Worm (Caenorhabditis elegans) whole organism, midembryonic: ENCODE results near the gene srt-44.

ENCODE experiments used
- T22C8.4 ChIP-seq: fragments of 200-800 bp; sonication (Bioruptor generic); IDR thresholded peaks from 2 replicates; pipeline ENCODE4 v1.3.6; 2022; ENCODE audit warnings: missing genetic modification characterization, missing compliant biosample characterization
- cog-1 ChIP-seq: sonication (generic microtip); optimal IDR thresholded peaks from 2 replicates; lab custom pipeline; 2016; ENCODE audit warnings: missing genetic modification characterization, missing compliant biosample characterization
- flt-1 ChIP-seq: fragments of 200-800 bp; sonication (Bioruptor generic); IDR thresholded peaks from 2 replicates; pipeline ENCODE4 v1.3.6; 2022; ENCODE audit warnings: missing genetic modification characterization, missing compliant biosample characterization
- klf-2 ChIP-seq: fragments of 200-800 bp; sonication (Bioruptor generic); conservative IDR thresholded peaks from 2 replicates; pipeline ENCODE4 v1.3.6; 2022; ENCODE audit warnings: missing genetic modification reagents, missing genetic modification characterization, missing compliant biosample characterization
- med-1 ChIP-seq: sonication (generic microtip); optimal IDR thresholded peaks from 2 replicates; lab custom pipeline; 2017; ENCODE audit warnings: missing genetic modification characterization, mild to moderate bottlenecking, missing compliant biosample characterization, antibody characterized with exemption, missing genetic modification reagents; ENCODE audit not compliant: insufficient read depth
- ref-1 ChIP-seq: fragments of 200-800 bp; sonication (Bioruptor generic); conservative IDR thresholded peaks from 2 replicates; pipeline ENCODE4 v1.3.6; 2022; ENCODE audit warnings: missing genetic modification reagents, missing genetic modification characterization, missing compliant biosample characterization
- ztf-23 ChIP-seq: fragments of 200-800 bp; sonication (Bioruptor generic); IDR thresholded peaks from 2 replicates; pipeline ENCODE4 v1.3.6; 2022; ENCODE audit warnings: missing genetic modification reagents, missing genetic modification characterization, missing compliant biosample characterization

DNA sequence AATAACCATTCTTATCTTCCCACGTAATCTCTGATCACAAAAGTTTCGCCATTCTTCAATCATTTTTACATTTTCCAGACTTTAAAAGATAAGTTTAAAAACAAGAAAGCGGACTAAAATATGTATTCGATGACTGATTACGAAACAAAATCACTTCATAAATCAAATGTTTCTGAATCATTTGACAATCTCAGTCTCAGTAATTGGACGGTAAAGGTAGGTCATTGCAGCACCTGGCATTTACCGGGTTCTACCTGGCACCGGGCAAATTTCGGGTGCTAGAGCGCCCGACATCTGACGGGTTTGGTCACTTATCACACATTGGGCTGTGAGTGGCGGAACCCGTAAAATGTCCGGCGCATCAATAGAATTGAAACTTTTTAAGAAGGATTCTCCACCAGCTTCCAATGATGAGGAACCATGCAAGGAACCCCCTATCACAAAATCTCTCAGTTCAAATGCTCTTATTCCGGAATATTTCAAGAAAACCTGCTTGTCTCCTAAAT is 47.3 kb upstream of the srt-44 start, which contains the start of gene Y41E3.19:
- TF ChIP-seq flt-1 (no peak), med-1 (GFP tag; lab: Kevin White, UChicago) (no peak), klf-2 (GFP tag; lab: Robert Waterston, UW) (no peak), T22C8.4 (GFP tag; lab: Robert Waterston, UW) (no peak), cog-1 (no peak), ztf-23 (GFP tag; lab: Robert Waterston, UW) (no peak), ref-1 (no peak)
